Fruit fly (Drosophila melanogaster): ENCODE data around the gene Obp22a.

The Obp22a gene

DNA sequence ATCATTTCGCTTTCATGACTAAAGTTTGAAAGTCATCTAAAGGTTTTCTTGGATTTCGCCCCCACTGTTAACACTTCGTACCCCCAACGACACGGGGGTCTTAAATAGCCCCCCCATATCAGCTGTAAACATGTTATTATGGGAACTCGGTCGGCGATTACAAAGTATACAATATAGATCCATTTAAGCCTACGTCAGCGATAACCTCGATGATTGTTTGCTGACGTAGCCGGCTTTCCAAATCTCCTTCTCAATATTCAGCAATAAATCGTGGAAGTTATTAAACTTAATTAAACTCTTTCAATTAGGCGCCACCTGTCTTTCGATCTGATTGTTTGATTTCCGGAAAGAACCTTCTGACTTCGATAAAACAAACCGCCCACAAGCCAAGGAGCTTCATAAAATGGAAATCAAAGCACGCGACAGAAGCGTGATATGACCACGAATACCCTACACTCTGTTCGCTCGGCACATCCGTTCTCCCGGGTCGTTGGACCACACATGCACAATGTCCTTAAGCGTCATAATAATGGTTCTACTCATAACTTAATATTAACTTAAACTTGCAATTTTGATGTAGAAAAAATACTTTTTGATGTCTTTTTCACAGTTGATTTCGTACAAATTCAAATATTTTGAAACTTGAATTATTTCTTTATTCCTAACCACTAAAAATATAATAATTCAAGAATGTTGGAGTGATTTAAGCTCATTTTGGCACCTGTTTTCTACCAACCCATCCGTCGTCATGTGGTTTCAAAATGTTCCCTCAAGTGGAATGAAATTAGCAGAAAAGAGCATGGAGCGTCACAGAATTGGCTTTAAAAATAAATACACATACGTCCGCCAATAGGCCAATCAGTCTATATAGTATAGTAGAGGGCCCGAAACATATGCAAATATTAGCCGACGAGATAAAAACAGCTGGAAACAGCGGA, 5.3 kb downstream of the Obp22a start (continued):
- no peak for TF ChIP-seq croc (GFP tag; conservative IDR thresholded peaks at IDR 0.05)
- no peak for TF ChIP-seq CG15601 (tag; optimal IDR thresholded peaks at IDR 0.05)
- TF ChIP-seq dan (GFP tag; IDR thresholded peaks at IDR 0.05), result no peak
- TF ChIP-seq Ada2b (GFP tag; IDR thresholded peaks at IDR 0.05), result peak; percentile 49; the same call in 1 of the 2 replicates
- TF ChIP-seq CG1792 (GFP tag; optimal IDR thresholded peaks at IDR 0.05), result peak; percentile 21
- TF ChIP-seq fru (optimal IDR thresholded peaks at IDR 0.05), result no peak
- peak; percentile 48 for TF ChIP-seq pho (GFP tag; optimal IDR thresholded peaks at IDR 0.05)
- peak; percentile 57 for TF ChIP-seq NfI (GFP tag; optimal IDR thresholded peaks at IDR 0.05)
- TF ChIP-seq tll (GFP tag; optimal IDR thresholded peaks at IDR 0.05), result no peak
- peak; percentile 26 for TF ChIP-seq CG4328 (GFP tag; optimal IDR thresholded peaks at IDR 0.05)
- TF ChIP-seq ci (GFP tag; IDR thresholded peaks at IDR 0.05), result 0 out of 3 replicates have a peak, but pooled peaks have one; percentile 38
- peak; percentile 25 for TF ChIP-seq Chrac-16 (GFP tag; optimal IDR thresholded peaks at IDR 0.05)
- TF ChIP-seq CG1233 (GFP tag; optimal IDR thresholded peaks at IDR 0.05), result no peak
- TF ChIP-seq Abd-B (GFP tag; optimal IDR thresholded peaks at IDR 0.05), result peak; percentile 35
- TF ChIP-seq CG7963 (GFP tag; IDR thresholded peaks at IDR 0.05; ENCODE audit: partially characterized antibody), result no peak
- no peak for TF ChIP-seq CG17186 (GFP tag; optimal IDR thresholded peaks at IDR 0.05)
- no peak for TF ChIP-seq slou (GFP tag; optimal IDR thresholded peaks at IDR 0.05)
- peak; percentile 67 for TF ChIP-seq CG15269 (tag; optimal IDR thresholded peaks at IDR 0.05)
- no peak for TF ChIP-seq CG4730 (GFP tag; IDR thresholded peaks at IDR 0.05)
- 0 out of 2 replicates have a peak, but pooled peaks have one; percentile 32 for TF ChIP-seq CG17328 (GFP tag; IDR thresholded peaks at IDR 0.05)
- TF ChIP-seq CTCF (GFP tag; optimal IDR thresholded peaks at IDR 0.05), result no peak
- peak; percentile 63 for TF ChIP-seq CG18599 (GFP tag; optimal IDR thresholded peaks at IDR 0.05)
- peak; percentile 64 for TF ChIP-seq Oli (tag; optimal IDR thresholded peaks at IDR 0.05)
- TF ChIP-seq Meics (GFP tag; optimal IDR thresholded peaks at IDR 0.05), result peak; percentile 80
- TF ChIP-seq emc (GFP tag; optimal IDR thresholded peaks at IDR 0.05), result peak; percentile 4
- TF ChIP-seq CG43689 (GFP tag; IDR thresholded peaks at IDR 0.05), result no peak
- TF ChIP-seq Nf-YA (GFP tag; IDR thresholded peaks at IDR 0.05), result no peak
- TF ChIP-seq CG14965 (GFP tag; optimal IDR thresholded peaks at IDR 0.05; ENCODE audit: borderline replicate concordance), result no peak
- no peak for TF ChIP-seq CG7357 (GFP tag; IDR thresholded peaks at IDR 0.05)
- TF ChIP-seq CG15514 (GFP tag; optimal IDR thresholded peaks at IDR 0.05), result peak; percentile 10
- TF ChIP-seq CG7271 (tag; optimal IDR thresholded peaks at IDR 0.05), result no peak
- TF ChIP-seq CG13287 (GFP tag; IDR thresholded peaks at IDR 0.05; ENCODE audit: partially characterized antibody), result no peak
- no peak for TF ChIP-seq bbx (GFP tag; IDR thresholded peaks at IDR 0.05; ENCODE audit: partially characterized antibody)
- no peak for TF ChIP-seq pita (GFP tag; optimal IDR thresholded peaks at IDR 0.05)
- TF ChIP-seq p53 (GFP tag; optimal IDR thresholded peaks at IDR 0.05), result no peak
- no peak for TF ChIP-seq bigmax (GFP tag; optimal IDR thresholded peaks at IDR 0.05)
- TF ChIP-seq gfzf (GFP tag; optimal IDR thresholded peaks at IDR 0.05), result no peak
- TF ChIP-seq shn (GFP tag; optimal IDR thresholded peaks at IDR 0.05), result peak; percentile 6
- no peak for TF ChIP-seq NC2β (GFP tag; optimal IDR thresholded peaks at IDR 0.05)
- TF ChIP-seq az2 (GFP tag; optimal IDR thresholded peaks at IDR 0.05), result peak; percentile 19
- TF ChIP-seq CG6683 (GFP tag; optimal IDR thresholded peaks at IDR 0.05), result no peak
- TF ChIP-seq mam (GFP tag; optimal IDR thresholded peaks at IDR 0.05), result peak; percentile 42
- no peak for TF ChIP-seq MTF-1 (GFP tag; optimal IDR thresholded peaks at IDR 0.05; ENCODE audit: borderline replicate concordance)
- peak; percentile 59 for TF ChIP-seq CG11247 (GFP tag; IDR thresholded peaks at IDR 0.05)
- TF ChIP-seq unpg (GFP tag; optimal IDR thresholded peaks at IDR 0.05), result peak; percentile 48
- no peak for TF ChIP-seq Dp (GFP tag; optimal IDR thresholded peaks at IDR 0.05)
- no peak for TF ChIP-seq CG9797 (GFP tag; optimal IDR thresholded peaks at IDR 0.05)
- TF ChIP-seq repo (GFP tag; optimal IDR thresholded peaks at IDR 0.05), result peak; percentile 19
- TF ChIP-seq HLH3B (GFP tag; IDR thresholded peaks at IDR 0.05), result peak; percentile 58; the same call in 1 of the 2 replicates

Data from whole organism, embryonic.